Fruit fly (Drosophila melanogaster) whole organism, adult: ENCODE measurements around the gene CG7115.
A peak's percentile ranks its signal among the peaks of the same experiment; 100 is the strongest.

ENCODE experiments used
- CG11617 ChIP-seq: fragments of 200-800 bp; sonication (Bioruptor generic); optimal IDR thresholded peaks from 2 replicates; lab custom pipeline; 2017; ENCODE audit warnings: mild to moderate bottlenecking, missing biosample characterization, missing genetic modification reagents, missing genetic modification characterization
- CG12768 ChIP-seq: fragments of 200-800 bp; sonication (Bioruptor generic); optimal IDR thresholded peaks from 2 replicates; lab custom pipeline; 2017; ENCODE audit warnings: missing biosample characterization, missing genetic modification characterization, mild to moderate bottlenecking, moderate library complexity, missing genetic modification reagents
- CG14711 ChIP-seq: fragments of 200-800 bp; sonication (Bioruptor generic); optimal IDR thresholded peaks from 2 replicates; lab custom pipeline; 2018; ENCODE audit warnings: missing biosample characterization, mild to moderate bottlenecking, missing genetic modification characterization, moderate library complexity
- CG1620 ChIP-seq: fragments of 200-800 bp; sonication (Bioruptor generic); optimal IDR thresholded peaks from 2 replicates; lab custom pipeline; 2016; ENCODE audit warnings: missing biosample characterization, missing genetic modification characterization
- CG33017 ChIP-seq: fragments of 200-800 bp; sonication (Bioruptor generic); optimal IDR thresholded peaks from 2 replicates; lab custom pipeline; 2018; ENCODE audit warnings: missing biosample characterization, mild to moderate bottlenecking, missing genetic modification characterization, moderate library complexity
- CG5204 ChIP-seq: fragments of 200-800 bp; sonication (Bioruptor generic); optimal IDR thresholded peaks from 2 replicates; lab custom pipeline; 2016; ENCODE audit warnings: missing biosample characterization, missing genetic modification characterization
- CG7045 ChIP-seq: fragments of 200-800 bp; sonication (Bioruptor generic); optimal IDR thresholded peaks from 2 replicates; lab custom pipeline; 2017; ENCODE audit warnings: missing biosample characterization, mild to moderate bottlenecking, missing genetic modification characterization
- CG7101 ChIP-seq: fragments of 200-800 bp; sonication (Bioruptor generic); optimal IDR thresholded peaks from 2 replicates; lab custom pipeline; 2018; ENCODE audit warnings: missing biosample characterization, mild to moderate bottlenecking, missing genetic modification characterization, moderate library complexity
- Clk ChIP-seq: fragments of 200-800 bp; sonication (Bioruptor generic); optimal IDR thresholded peaks from 2 replicates; lab custom pipeline; 2017; ENCODE audit warnings: missing biosample characterization, missing genetic modification characterization
- Crg-1 ChIP-seq: fragments of 200-800 bp; sonication (Bioruptor generic); optimal IDR thresholded peaks from 2 replicates; lab custom pipeline; 2016; ENCODE audit warnings: missing biosample characterization, missing genetic modification characterization
- Hr96 ChIP-seq: fragments of 200-800 bp; sonication (Bioruptor generic); optimal IDR thresholded peaks from 2 replicates; lab custom pipeline; 2016; ENCODE audit warnings: missing biosample characterization, missing genetic modification characterization
- Mnt ChIP-seq: fragments of 200-800 bp; sonication (Bioruptor generic); optimal IDR thresholded peaks from 2 replicates; lab custom pipeline; 2016; ENCODE audit warnings: missing biosample characterization, mild to moderate bottlenecking, missing genetic modification characterization
- bab1 ChIP-seq: fragments of 200-800 bp; sonication (Bioruptor generic); optimal IDR thresholded peaks from 3 replicates; lab custom pipeline; 2019; ENCODE audit warnings: missing biosample characterization, mild to moderate bottlenecking, missing genetic modification characterization, moderate library complexity
- cic ChIP-seq: fragments of 200-800 bp; sonication (Bioruptor generic); optimal IDR thresholded peaks from 2 replicates; lab custom pipeline; 2017; ENCODE audit warnings: missing biosample characterization, mild to moderate bottlenecking, missing genetic modification characterization, moderate library complexity
- cnc ChIP-seq, 2 experiments: fragments of >200 bp; optimal IDR thresholded peaks; 2 replicates each; lab custom pipeline; 2017
- kay ChIP-seq: fragments of 200-800 bp; sonication (Bioruptor generic); peaks from one replicate; lab custom pipeline; 2016; ENCODE audit warnings: missing biosample characterization, missing genetic modification characterization, borderline replicate concordance
- ovo ChIP-seq: fragments of 200-800 bp; sonication (Bioruptor generic); optimal IDR thresholded peaks from 2 replicates; lab custom pipeline; 2016; ENCODE audit warnings: missing biosample characterization, missing genetic modification characterization
- pad ChIP-seq: fragments of 200-800 bp; sonication (Bioruptor generic); optimal IDR thresholded peaks from 3 replicates; lab custom pipeline; 2017; ENCODE audit warnings: missing biosample characterization, missing genetic modification characterization, mild to moderate bottlenecking, moderate library complexity, missing genetic modification reagents
- tj ChIP-seq: fragments of 200-800 bp; sonication (Bioruptor generic); optimal IDR thresholded peaks from 3 replicates; lab custom pipeline; 2017; ENCODE audit warnings: missing biosample characterization, mild to moderate bottlenecking, missing genetic modification characterization, moderate library complexity
- toe ChIP-seq: fragments of 200-800 bp; sonication (Bioruptor generic); optimal IDR thresholded peaks from 2 replicates; lab custom pipeline; 2016; ENCODE audit warnings: missing biosample characterization, missing genetic modification characterization

Gene CG7115

DNA sequence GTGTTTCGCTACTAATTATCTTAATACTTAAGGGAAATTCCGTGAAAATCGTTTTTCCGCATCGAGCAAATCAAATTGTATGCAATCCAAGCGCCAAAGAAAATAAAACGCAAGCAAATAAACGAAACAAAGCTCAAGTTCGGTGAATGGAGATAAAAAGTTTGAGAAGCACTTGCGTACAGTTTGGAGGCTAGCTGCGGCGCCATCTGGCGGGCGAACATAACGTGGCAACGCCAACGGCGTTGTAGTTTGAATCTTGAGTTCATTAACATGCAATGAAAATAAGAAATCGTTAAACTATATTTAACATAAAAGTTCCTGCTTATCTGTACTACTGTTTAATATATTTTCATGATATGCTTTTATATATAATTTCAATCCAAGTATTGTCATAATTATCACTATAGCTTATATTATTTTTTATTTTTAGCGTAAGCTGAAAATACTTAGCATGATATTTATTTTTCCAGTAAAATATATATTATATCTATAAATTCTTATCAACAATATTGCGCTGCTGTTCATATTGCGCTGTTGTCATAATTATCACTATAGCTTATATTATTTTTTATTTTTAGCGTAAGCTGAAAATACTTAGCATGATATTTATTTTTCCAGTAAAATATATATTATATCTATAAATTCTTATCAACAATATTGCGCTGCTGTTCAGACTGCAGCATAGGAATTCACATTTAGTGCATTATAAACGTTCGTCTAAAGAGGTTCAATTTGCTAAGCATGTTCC is 35.6 kb downstream of the CG7115 start, which contains the start of gene lectin-28C:
lectin-28C (plus strand) TSS at position 698 of the 748 bp plus-strand sequence.
- peak; percentile 15 for TF ChIP-seq tj (GFP tag; lab: Kevin White, UChicago)
- peak; percentile 14 for TF ChIP-seq toe (GFP tag; lab: Kevin White, UChicago)

DNA sequence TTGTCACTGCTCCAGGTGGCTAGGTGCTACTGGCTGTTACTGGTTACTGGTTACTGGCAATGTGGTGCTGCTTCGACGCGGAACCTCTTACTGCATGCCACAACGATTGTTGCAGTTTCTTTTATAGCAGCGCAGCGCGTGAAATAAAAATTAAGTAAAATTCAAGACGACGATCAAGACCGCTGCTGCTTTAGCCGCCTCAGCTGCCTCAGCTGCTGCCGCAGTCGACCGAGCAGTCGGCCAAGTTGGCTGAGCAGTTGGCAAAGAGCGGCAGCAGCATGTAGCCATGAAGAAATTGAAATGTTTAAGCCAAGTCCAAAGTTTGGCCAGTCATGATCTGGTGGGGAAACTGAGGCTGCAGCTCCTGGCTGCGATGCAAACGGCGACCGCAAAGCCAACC is 39.8 kb downstream of the CG7115 start, which contains the start of gene TwdlE:
TwdlE (minus strand) TSS at position 101 of the 400 bp plus-strand sequence.
- TF ChIP-seq bab1 (GFP tag; lab: Kevin White, UChicago) = no peak
- TF ChIP-seq cic (GFP tag; lab: Kevin White, UChicago) = no peak
- TF ChIP-seq tj (GFP tag; lab: Kevin White, UChicago) = no peak
- no peak for TF ChIP-seq toe (GFP tag; lab: Kevin White, UChicago)
- no peak for TF ChIP-seq Hr96 (GFP tag; lab: Kevin White, UChicago)
- no peak for TF ChIP-seq cnc (optimal IDR thresholded peaks at IDR 0.05; lab: Kevin White, UChicago)
- no peak for TF ChIP-seq CG7101 (tag; lab: Kevin White, UChicago)
- TF ChIP-seq CG33017 (tag; lab: Kevin White, UChicago) = no peak
- no peak for TF ChIP-seq CG12768
- no peak for TF ChIP-seq Clk (GFP tag; lab: Kevin White, UChicago)
- TF ChIP-seq kay (GFP tag; lab: Kevin White, UChicago) = no peak
- TF ChIP-seq CG7045 (GFP tag; lab: Kevin White, UChicago) = no peak
- TF ChIP-seq Mnt (GFP tag; lab: Kevin White, UChicago) = no peak
- no peak for TF ChIP-seq Crg-1
- TF ChIP-seq CG14711 (tag; lab: Kevin White, UChicago) = no peak
- TF ChIP-seq CG5204 (GFP tag; lab: Kevin White, UChicago) = no peak
- no peak for TF ChIP-seq ovo (GFP tag; lab: Kevin White, UChicago)
- no peak for TF ChIP-seq CG11617 (GFP tag; lab: Kevin White, UChicago)
- TF ChIP-seq pad (GFP tag; lab: Kevin White, UChicago) = no peak
- no peak for TF ChIP-seq CG1620 (GFP tag; lab: Kevin White, UChicago)

DNA sequence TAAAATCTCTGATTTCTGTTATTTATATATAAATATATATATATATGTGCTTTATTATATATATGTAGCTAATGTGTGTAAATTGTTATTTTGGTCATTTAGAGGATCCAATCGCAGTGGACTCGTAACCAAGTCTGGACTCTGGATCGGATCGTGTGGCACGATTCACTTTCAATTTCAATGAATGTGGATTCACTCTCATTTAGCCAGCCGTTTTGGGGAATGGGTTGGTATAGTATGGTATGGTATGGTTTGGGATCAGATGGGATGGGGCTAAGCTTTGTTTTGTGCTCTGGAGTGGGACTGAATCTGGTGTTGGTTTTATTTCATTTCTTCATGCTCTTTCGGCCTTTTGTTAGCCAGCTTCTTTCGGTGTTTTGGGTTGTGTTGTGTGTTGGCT is 40.8 kb downstream of the CG7115 start:
- TF ChIP-seq cic (GFP tag; lab: Kevin White, UChicago) (no peak), CG1620 (GFP tag; lab: Kevin White, UChicago) (no peak), Mnt (GFP tag; lab: Kevin White, UChicago) (no peak), CG5204 (GFP tag; lab: Kevin White, UChicago) (no peak), CG7101 (tag; lab: Kevin White, UChicago) (no peak), Hr96 (GFP tag; lab: Kevin White, UChicago) (no peak), tj (GFP tag; lab: Kevin White, UChicago) (no peak)

DNA sequence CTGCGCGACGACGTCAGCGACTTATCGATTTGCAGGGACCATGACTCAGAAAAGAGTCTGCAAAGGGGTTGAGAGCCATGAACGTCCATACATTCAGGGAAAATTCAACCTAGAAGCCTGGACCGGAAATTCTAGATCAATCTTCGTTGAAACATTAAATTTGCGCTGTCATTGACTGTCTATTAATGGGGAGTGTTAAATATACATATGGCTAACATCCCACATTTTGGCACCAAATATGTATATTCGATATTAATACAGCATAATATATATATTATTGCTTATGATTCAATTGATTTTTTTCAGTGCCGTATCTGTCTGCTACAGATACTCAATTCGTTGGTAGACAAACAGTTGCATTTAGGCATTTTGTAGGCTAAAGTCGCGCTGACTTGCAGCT is 47.7 kb downstream of the CG7115 start:
- TF ChIP-seq pad (GFP tag; lab: Kevin White, UChicago) (no peak), CG7101 (tag; lab: Kevin White, UChicago) (no peak), bab1 (GFP tag; lab: Kevin White, UChicago) (no peak), CG14711 (tag; lab: Kevin White, UChicago) (no peak), Hr96 (GFP tag; lab: Kevin White, UChicago) (no peak), CG1620 (GFP tag; lab: Kevin White, UChicago) (no peak), Crg-1 (no peak), Clk (GFP tag; lab: Kevin White, UChicago) (no peak), cnc (optimal IDR thresholded peaks at IDR 0.05; lab: Kevin White, UChicago) (no peak), ovo (GFP tag; lab: Kevin White, UChicago) (no peak), cic (GFP tag; lab: Kevin White, UChicago) (no peak)

DNA sequence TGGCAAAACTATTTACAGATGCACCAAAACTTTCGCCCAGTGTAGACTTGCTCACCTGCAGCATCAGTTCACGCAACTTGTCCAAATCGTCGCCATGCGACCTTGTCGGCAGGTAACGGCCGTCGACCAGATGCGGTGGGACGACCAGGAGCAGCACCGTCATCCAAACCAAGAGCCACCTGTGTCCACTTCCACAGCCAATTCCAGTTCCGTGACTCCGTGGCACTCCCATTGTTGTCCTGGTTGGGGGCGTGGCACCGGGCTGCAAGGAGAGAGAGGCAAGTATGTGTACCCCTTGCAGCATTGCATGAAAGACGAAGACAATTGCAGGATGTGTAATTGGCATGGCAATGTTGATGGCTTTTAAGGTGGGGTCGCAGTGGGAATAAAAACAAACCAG is 49.3 kb downstream of the CG7115 start:
- TF ChIP-seq CG33017 (tag; lab: Kevin White, UChicago) (no peak), kay (GFP tag; lab: Kevin White, UChicago) (no peak), Mnt (GFP tag; lab: Kevin White, UChicago) (no peak), CG5204 (GFP tag; lab: Kevin White, UChicago) (no peak), pad (GFP tag; lab: Kevin White, UChicago) (no peak), cnc (optimal IDR thresholded peaks at IDR 0.05; lab: Kevin White, UChicago) (no peak), CG14711 (tag; lab: Kevin White, UChicago) (no peak), CG12768 (no peak), ovo (GFP tag; lab: Kevin White, UChicago) (no peak), tj (GFP tag; lab: Kevin White, UChicago) (no peak), CG7045 (GFP tag; lab: Kevin White, UChicago) (no peak), CG7101 (tag; lab: Kevin White, UChicago) (no peak), Hr96 (GFP tag; lab: Kevin White, UChicago) (no peak), toe (GFP tag; lab: Kevin White, UChicago) (no peak), Crg-1 (no peak), cic (GFP tag; lab: Kevin White, UChicago) (no peak), bab1 (GFP tag; lab: Kevin White, UChicago) (no peak), CG11617 (GFP tag; lab: Kevin White, UChicago) (no peak), Clk (GFP tag; lab: Kevin White, UChicago) (no peak)

- TF ChIP-seq pad (GFP tag; lab: Kevin White, UChicago) (no peak), tj (GFP tag; lab: Kevin White, UChicago) (no peak), CG33017 (tag; lab: Kevin White, UChicago) (no peak), cnc (optimal IDR thresholded peaks at IDR 0.05; lab: Kevin White, UChicago) (no peak), cic (GFP tag; lab: Kevin White, UChicago) (no peak), kay (GFP tag; lab: Kevin White, UChicago) (no peak)
Observed at dm6 chr2L:7871332-7871731, 50.4 kb downstream of the CG7115 start, which contains the start of gene Proc. TSS of gene Proc (minus strand) at chr2L:7871432.
